Fruit fly (Drosophila melanogaster) whole organism, embryonic: ENCODE measurements around the gene CG14273.

Experiments used
- C15 ChIP-seq: fragments of 200-800 bp; sonication (Bioruptor generic); IDR thresholded peaks from 3 replicates; pipeline ENCODE4 v1.3.6; 2022; ENCODE audit warnings: missing biosample characterization, missing genetic modification characterization
- CG10321 ChIP-seq: fragments of 200-800 bp; sonication (Bioruptor generic); IDR thresholded peaks from 2 replicates; pipeline ENCODE4 v1.3.6; 2022; ENCODE audit warnings: missing biosample characterization, missing genetic modification characterization
- CG10366 ChIP-seq: fragments of 200-800 bp; sonication (Bioruptor generic); IDR thresholded peaks from 2 replicates; pipeline ENCODE4 v1.3.6; 2022; ENCODE audit warnings: missing biosample characterization, missing genetic modification characterization
- CG12942 ChIP-seq: fragments of 200-800 bp; sonication (Bioruptor generic); optimal IDR thresholded peaks from 3 replicates; lab custom pipeline; 2016; ENCODE audit warnings: missing biosample characterization, missing genetic modification characterization
- CG14710 ChIP-seq: fragments of 200-800 bp; sonication (Bioruptor generic); optimal IDR thresholded peaks from 3 replicates; lab custom pipeline; 2019; ENCODE audit warnings: missing biosample characterization, mild to moderate bottlenecking, missing genetic modification characterization, moderate library complexity
- CG15514 ChIP-seq: fragments of 200-800 bp; sonication (Bioruptor generic); optimal IDR thresholded peaks from 3 replicates; lab custom pipeline; 2017; ENCODE audit warnings: missing biosample characterization, missing genetic modification characterization, mild to moderate bottlenecking, moderate library complexity, missing genetic modification reagents
- CG17186 ChIP-seq: fragments of 200-800 bp; sonication (Bioruptor generic); optimal IDR thresholded peaks from 3 replicates; lab custom pipeline; 2017; ENCODE audit warnings: missing biosample characterization, missing genetic modification reagents, missing genetic modification characterization
- CG17612 ChIP-seq: fragments of 200-800 bp; sonication (Bioruptor generic); IDR thresholded peaks from 2 replicates; pipeline ENCODE4 v1.3.6; 2022; ENCODE audit warnings: missing biosample characterization, missing genetic modification characterization
- CG33557 ChIP-seq: fragments of 200-800 bp; sonication (Bioruptor generic); optimal IDR thresholded peaks from 2 replicates; lab custom pipeline; 2019; ENCODE audit warnings: missing biosample characterization, mild to moderate bottlenecking, missing genetic modification characterization, moderate library complexity
- CG4282 ChIP-seq: fragments of 200-800 bp; sonication (Bioruptor generic); optimal IDR thresholded peaks from 2 replicates; lab custom pipeline; 2016; ENCODE audit warnings: missing biosample characterization, missing genetic modification characterization
- CG6689 ChIP-seq: fragments of 200-800 bp; sonication (Bioruptor generic); IDR thresholded peaks from 2 replicates; pipeline ENCODE4 v1.3.6; 2022; ENCODE audit warnings: missing biosample characterization, missing genetic modification characterization
- CG6813 ChIP-seq: fragments of 200-800 bp; sonication (Bioruptor generic); optimal IDR thresholded peaks from 2 replicates; lab custom pipeline; 2017; ENCODE audit warnings: missing biosample characterization, missing genetic modification characterization, mild to moderate bottlenecking, moderate library complexity, missing genetic modification reagents
- CG7372 ChIP-seq: fragments of 200-800 bp; sonication (Bioruptor generic); IDR thresholded peaks from 2 replicates; pipeline ENCODE4 v1.3.6; 2022; ENCODE audit warnings: missing biosample characterization, missing genetic modification characterization
- CoRest ChIP-seq: fragments of 200-800 bp; sonication (Bioruptor generic); optimal IDR thresholded peaks from 3 replicates; lab custom pipeline; 2018; ENCODE audit warnings: missing biosample characterization, mild to moderate bottlenecking, missing genetic modification characterization, moderate library complexity
- Dad ChIP-seq: fragments of 200-800 bp; sonication (Bioruptor generic); optimal IDR thresholded peaks from 3 replicates; lab custom pipeline; 2016; ENCODE audit warnings: missing biosample characterization, missing genetic modification characterization
- Dp ChIP-seq: fragments of 200-800 bp; sonication (Bioruptor generic); optimal IDR thresholded peaks from 2 replicates; lab custom pipeline; 2018; ENCODE audit warnings: missing biosample characterization, mild to moderate bottlenecking, missing genetic modification characterization, moderate library complexity
- Elba2 ChIP-seq: fragments of 200-800 bp; sonication (Bioruptor generic); optimal IDR thresholded peaks from 3 replicates; lab custom pipeline; 2016; ENCODE audit warnings: missing biosample characterization, missing genetic modification characterization
- Hr3 ChIP-seq: fragments of 200-800 bp; sonication (Bioruptor generic); optimal IDR thresholded peaks from 3 replicates; lab custom pipeline; 2016; ENCODE audit warnings: missing biosample characterization, missing genetic modification characterization
- MESR4 ChIP-seq: fragments of 200-800 bp; sonication (Bioruptor generic); optimal IDR thresholded peaks from 2 replicates; lab custom pipeline; 2018; ENCODE audit warnings: missing biosample characterization, mild to moderate bottlenecking, missing genetic modification characterization, moderate library complexity
- Side ChIP-seq: fragments of 200-800 bp; sonication (Bioruptor generic); optimal IDR thresholded peaks from 2 replicates; lab custom pipeline; 2016; ENCODE audit warnings: missing biosample characterization, missing genetic modification characterization
- TFAM ChIP-seq: fragments of 200-800 bp; sonication (Bioruptor generic); optimal IDR thresholded peaks from 2 replicates; lab custom pipeline; 2017; ENCODE audit warnings: missing biosample characterization, missing genetic modification characterization, inconsistent platforms
- Trl ChIP-seq, 3 experiments: fragments of >200 bp in 2 of 3; fragments of 200-800 bp in 1 of 3; sonication (Bioruptor generic) in 1 of 3; optimal IDR thresholded peaks; 2 replicates in 1 of 3; 3 replicates in 2 of 3; lab custom pipeline; 2016 to 2017; ENCODE audit warnings: missing biosample characterization in 1 of 3, missing genetic modification characterization in 1 of 3
- Usf ChIP-seq: fragments of 200-800 bp; sonication (Bioruptor generic); optimal IDR thresholded peaks from 2 replicates; lab custom pipeline; 2017; ENCODE audit warnings: missing genotype, missing biosample characterization, missing genetic modification characterization
- ash1 ChIP-seq: fragments of 200-800 bp; sonication (Bioruptor generic); optimal IDR thresholded peaks from 2 replicates; lab custom pipeline; 2018; ENCODE audit warnings: missing biosample characterization, mild to moderate bottlenecking, missing genetic modification characterization
- ato ChIP-seq: fragments of 200-800 bp; sonication (Bioruptor generic); IDR thresholded peaks from 2 replicates; pipeline ENCODE4 v1.3.6; 2022; ENCODE audit warnings: missing biosample characterization, missing genetic modification characterization; ENCODE audit not compliant: partially characterized antibody
- cg ChIP-seq: fragments of 200-800 bp; sonication (Bioruptor generic); optimal IDR thresholded peaks from 3 replicates; lab custom pipeline; 2019; ENCODE audit warnings: missing biosample characterization, mild to moderate bottlenecking, missing genetic modification characterization, moderate library complexity
- cwo ChIP-seq: fragments of 200-800 bp; sonication (Bioruptor generic); optimal IDR thresholded peaks from 3 replicates; lab custom pipeline; 2017; ENCODE audit warnings: missing biosample characterization, missing genetic modification characterization, mild to moderate bottlenecking, moderate library complexity, missing genetic modification reagents
- disco-r ChIP-seq: fragments of 200-800 bp; sonication (Bioruptor generic); optimal IDR thresholded peaks from 2 replicates; lab custom pipeline; 2016; ENCODE audit warnings: missing biosample characterization, missing genetic modification characterization
- gro ChIP-seq: fragments of 200-800 bp; sonication (Bioruptor generic); optimal IDR thresholded peaks from 2 replicates; lab custom pipeline; 2016; ENCODE audit warnings: missing biosample characterization, missing genetic modification characterization
- gsb-n ChIP-seq: fragments of 200-800 bp; sonication (Bioruptor generic); optimal IDR thresholded peaks from 3 replicates; lab custom pipeline; 2018; ENCODE audit warnings: missing biosample characterization, mild to moderate bottlenecking, missing genetic modification characterization
- her ChIP-seq: fragments of 200-800 bp; sonication (Bioruptor generic); optimal IDR thresholded peaks from 2 replicates; lab custom pipeline; 2016; ENCODE audit warnings: missing biosample characterization, missing genetic modification characterization
- ind ChIP-seq: fragments of 200-800 bp; sonication (Bioruptor generic); optimal IDR thresholded peaks from 3 replicates; lab custom pipeline; 2016; ENCODE audit warnings: missing biosample characterization, missing genetic modification characterization
- lov ChIP-seq, 2 experiments: fragments of 200-800 bp in 1 of 2; fragments of >200 bp in 1 of 2; sonication (Bioruptor generic) in 1 of 2; IDR thresholded peaks in 1 of 2; optimal IDR thresholded peaks in 1 of 2; 2 replicates in 1 of 2; 3 replicates in 1 of 2; pipeline versions ENCODE4 v1.3.6 to Lab custom; 2017 to 2022; ENCODE audit warnings: missing biosample characterization in 1 of 2, missing genetic modification characterization in 1 of 2
- prd ChIP-seq, 3 experiments: fragments of >200 bp in 2 of 3; fragments of 200-800 bp in 1 of 3; sonication (Bioruptor generic) in 1 of 3; optimal IDR thresholded peaks in 2 of 3; IDR thresholded peaks in 1 of 3; 2 replicates in 2 of 3; 3 replicates in 1 of 3; pipeline versions ENCODE4 v1.3.6 to Lab custom; 2017 to 2022; ENCODE audit warnings: missing biosample characterization in 1 of 3, missing genetic modification characterization in 1 of 3
- pum ChIP-seq: fragments of 200-800 bp; sonication (Bioruptor generic); optimal IDR thresholded peaks from 2 replicates; lab custom pipeline; 2016; ENCODE audit warnings: missing biosample characterization, missing genetic modification characterization
- sim ChIP-seq: fragments of 200-800 bp; sonication (Bioruptor generic); IDR thresholded peaks from 2 replicates; pipeline ENCODE4 v1.3.6; 2022; ENCODE audit warnings: missing biosample characterization, missing genetic modification characterization
- tap ChIP-seq: fragments of 200-800 bp; optimal IDR thresholded peaks from 3 replicates; lab custom pipeline; 2019; ENCODE audit warnings: missing biosample characterization, mild to moderate bottlenecking, missing genetic modification characterization, moderate library complexity
- tup ChIP-seq: fragments of 200-800 bp; sonication (Bioruptor generic); optimal IDR thresholded peaks from 2 replicates; lab custom pipeline; 2016; ENCODE audit warnings: missing biosample characterization, mild to moderate bottlenecking, missing genetic modification characterization, moderate library complexity
- unc-4 ChIP-seq: fragments of 200-800 bp; sonication (Bioruptor generic); IDR thresholded peaks from 2 replicates; pipeline ENCODE4 v1.3.6; 2022; ENCODE audit warnings: missing biosample characterization, missing genetic modification characterization; ENCODE audit not compliant: partially characterized antibody
- vvl ChIP-seq: fragments of 200-800 bp; sonication (Bioruptor generic); IDR thresholded peaks from 2 replicates; pipeline ENCODE4 v1.3.6; 2022; ENCODE audit warnings: missing biosample characterization, missing genetic modification characterization

The CG14273 gene

dm6 chr2L:8334705-8335104, 7.8 kb upstream of the CG14273 start (continued):
- no peak for TF ChIP-seq unc-4 (GFP tag; lab: Robert Waterston, UW)
- TF ChIP-seq CG10321 (GFP tag; lab: Robert Waterston, UW) = no peak
- TF ChIP-seq C15 (GFP tag; lab: Robert Waterston, UW) = no peak
- no peak for TF ChIP-seq Dad (GFP tag; lab: Kevin White, UChicago)
- peak; percentile 99 for TF ChIP-seq CG7372 (GFP tag; lab: Robert Waterston, UW)
- no peak for TF ChIP-seq disco-r (GFP tag; lab: Kevin White, UChicago)
- no peak for TF ChIP-seq tap (tag; lab: Kevin White, UChicago)
- TF ChIP-seq CG6813 (GFP tag; lab: Kevin White, UChicago) = no peak
- no peak for TF ChIP-seq prd (optimal IDR thresholded peaks at IDR 0.05; lab: Kevin White, UChicago)
- TF ChIP-seq prd (GFP tag; IDR thresholded peaks at IDR 0.05; lab: Robert Waterston, UW) = 0 out of 3 replicates have a peak, but pooled peaks have one; percentile 36
- no peak for TF ChIP-seq CG33557 (GFP tag; lab: Kevin White, UChicago)
- TF ChIP-seq tup (GFP tag; lab: Kevin White, UChicago) = no peak
- TF ChIP-seq CG15514 (GFP tag; lab: Kevin White, UChicago) = no peak
- no peak for TF ChIP-seq gro (GFP tag; lab: Kevin White, UChicago)
- no peak for TF ChIP-seq CG14710
- TF ChIP-seq ato (GFP tag; lab: Robert Waterston, UW) = no peak
- TF ChIP-seq MESR4 (GFP tag; lab: Kevin White, UChicago) = no peak
- TF ChIP-seq CG17186 (GFP tag; lab: Kevin White, UChicago) = no peak
- TF ChIP-seq Elba2 (GFP tag; lab: Kevin White, UChicago) = no peak
- TF ChIP-seq ash1 = no peak
- no peak for TF ChIP-seq sim
- no peak for TF ChIP-seq Side
- TF ChIP-seq CG6689 (GFP tag; lab: Robert Waterston, UW) = 0 out of 2 replicates have a peak, but pooled peaks have one; percentile 18
- TF ChIP-seq her (GFP tag; lab: Kevin White, UChicago) = no peak
- TF ChIP-seq CG4282 (GFP tag; lab: Kevin White, UChicago) = no peak
- TF ChIP-seq pum (GFP tag; lab: Kevin White, UChicago) = no peak
- TF ChIP-seq CG17612 (GFP tag; lab: Robert Waterston, UW) = no peak
- no peak for TF ChIP-seq CG12942 (GFP tag; lab: Kevin White, UChicago)
- TF ChIP-seq ind = no peak
- no peak for TF ChIP-seq lov (optimal IDR thresholded peaks at IDR 0.05; lab: Kevin White, UChicago)
- peak; percentile 66; the same call in 1 of the 3 replicates for TF ChIP-seq lov (GFP tag; IDR thresholded peaks at IDR 0.05; lab: Robert Waterston, UW)
- no peak for TF ChIP-seq Usf
- no peak for TF ChIP-seq cg
- TF ChIP-seq TFAM = no peak
- peak; percentile 11 for TF ChIP-seq CoRest (tag; lab: Kevin White, UChicago)
- TF ChIP-seq gsb-n (tag; lab: Kevin White, UChicago) = no peak
- peak; percentile 20; the same call in 1 of the 2 replicates for TF ChIP-seq CG10366 (GFP tag; lab: Robert Waterston, UW)
- no peak for TF ChIP-seq Trl (optimal IDR thresholded peaks at IDR 0.05; lab: Kevin White, UChicago)
- no peak for TF ChIP-seq Trl (GFP tag; optimal IDR thresholded peaks at IDR 0.05; lab: Kevin White, UChicago)
- TF ChIP-seq Hr3 (GFP tag; lab: Kevin White, UChicago) = no peak
- TF ChIP-seq vvl (GFP tag; lab: Robert Waterston, UW) = no peak; the same call in 1 of the 2 replicates
- peak; percentile 10 for TF ChIP-seq cwo (GFP tag; lab: Kevin White, UChicago)
- no peak for TF ChIP-seq Dp (GFP tag; lab: Kevin White, UChicago)
